Worm (Caenorhabditis elegans) whole organism, midembryonic: Measurements from ENCODE around the gene Y73F8A.13.

Experiments used
- cog-1 ChIP-seq: sonication (generic microtip); optimal IDR thresholded peaks from 2 replicates; lab custom pipeline; 2016; ENCODE audit warnings: missing genetic modification characterization, missing compliant biosample characterization
- flt-1 ChIP-seq: fragments of 200-800 bp; sonication (Bioruptor generic); IDR thresholded peaks from 2 replicates; pipeline ENCODE4 v1.3.6; 2022; ENCODE audit warnings: missing genetic modification characterization, missing compliant biosample characterization
- ref-1 ChIP-seq: fragments of 200-800 bp; sonication (Bioruptor generic); conservative IDR thresholded peaks from 2 replicates; pipeline ENCODE4 v1.3.6; 2022; ENCODE audit warnings: missing genetic modification reagents, missing genetic modification characterization, missing compliant biosample characterization

DNA sequence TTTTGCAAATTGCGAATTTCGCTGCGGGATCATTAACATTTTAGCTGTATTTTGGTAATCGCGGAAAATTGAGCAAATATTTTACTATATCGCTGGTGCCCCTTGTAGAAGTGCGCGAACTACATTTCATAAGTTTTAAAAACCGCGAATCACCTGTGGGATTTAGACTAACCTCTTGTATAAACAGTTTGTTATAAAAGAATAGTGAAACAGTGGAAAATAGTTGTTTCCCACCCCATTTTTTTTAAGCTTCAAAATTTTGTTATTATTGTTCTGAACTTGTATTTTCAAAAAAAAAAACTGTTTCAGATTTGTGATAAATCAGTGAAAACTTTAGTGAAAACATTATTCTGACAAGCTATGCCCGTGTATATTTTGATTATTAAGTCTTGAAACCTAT is 3.5 kb downstream of the Y73F8A.13 start:
- TF ChIP-seq ref-1 (GFP tag; lab: Robert Waterston, UW) (no peak), flt-1 (GFP tag; lab: Robert Waterston, UW) (no peak), cog-1 (tag; lab: Kevin White, UChicago) (no peak)
